Worm (Caenorhabditis elegans) whole organism, midembryonic: Measurements from ENCODE around the gene grl-19.

ENCODE experiments used
- T22C8.4 ChIP-seq: fragments of 200-800 bp; sonication (Bioruptor generic); IDR thresholded peaks from 2 replicates; pipeline ENCODE4 v1.3.6; 2022; ENCODE audit warnings: missing genetic modification characterization, missing compliant biosample characterization
- flt-1 ChIP-seq: fragments of 200-800 bp; sonication (Bioruptor generic); IDR thresholded peaks from 2 replicates; pipeline ENCODE4 v1.3.6; 2022; ENCODE audit warnings: missing genetic modification characterization, missing compliant biosample characterization
- med-1 ChIP-seq: sonication (generic microtip); optimal IDR thresholded peaks from 2 replicates; lab custom pipeline; 2017; ENCODE audit warnings: missing genetic modification characterization, mild to moderate bottlenecking, missing compliant biosample characterization, antibody characterized with exemption, missing genetic modification reagents; ENCODE audit not compliant: insufficient read depth
- tab-1 ChIP-seq: fragments of 200-800 bp; sonication (Bioruptor generic); IDR thresholded peaks from 2 replicates; pipeline ENCODE4 v1.3.6; 2022; ENCODE audit warnings: missing genetic modification characterization, missing compliant biosample characterization
- ztf-29 ChIP-seq: fragments of 200-800 bp; sonication (Bioruptor generic); IDR thresholded peaks from 2 replicates; pipeline ENCODE4 v1.3.6; 2022; ENCODE audit warnings: missing genetic modification reagents, missing genetic modification characterization, missing compliant biosample characterization

- TF ChIP-seq ztf-29 (GFP tag; lab: Robert Waterston, UW) (no peak), T22C8.4 (GFP tag; lab: Robert Waterston, UW) (no peak), med-1 (no peak), flt-1 (GFP tag; lab: Robert Waterston, UW) (no peak), tab-1 (GFP tag; lab: Robert Waterston, UW) (no peak)
Observed at ce11 chrIV:244843-245242, 7.5 kb downstream of the grl-19 start, which contains the start of gene aass-1.
